Worm (Caenorhabditis elegans): Measurements from ENCODE around the gene C09E7.4.

C09E7.4 gene

ce11 chrIII:6536945-6537568 is at the start of gene C09E7.4 (continued):
- TF ChIP-seq pha-2 (tag; optimal IDR thresholded peaks at IDR 0.05) (no peak), ceh-31 (tag; optimal IDR thresholded peaks at IDR 0.05) (peak; percentile 84), unc-86 (tag; optimal IDR thresholded peaks at IDR 0.05) (no peak), hlh-13 (GFP tag; optimal IDR thresholded peaks at IDR 0.05) (no peak), fkh-10 (GFP tag; optimal IDR thresholded peaks at IDR 0.05) (no peak), C08G9.2 (tag; optimal IDR thresholded peaks at IDR 0.05) (peak; percentile 51), sox-4 (tag; optimal IDR thresholded peaks at IDR 0.05) (peak; percentile 29), unc-42 (tag; optimal IDR thresholded peaks at IDR 0.05) (peak; percentile 68), unc-55 (GFP tag; optimal IDR thresholded peaks at IDR 0.05) (peak; percentile 94), pqm-1 (tag; optimal IDR thresholded peaks at IDR 0.05) (no peak), hlh-15 (tag; optimal IDR thresholded peaks at IDR 0.05) (no peak), elt-2 (tag; optimal IDR thresholded peaks at IDR 0.05) (peak; percentile 29), pros-1 (tag; optimal IDR thresholded peaks at IDR 0.05) (peak; percentile 18), gmeb-2 (tag; optimal IDR thresholded peaks at IDR 0.05) (no peak), pax-1 (tag; optimal IDR thresholded peaks at IDR 0.05) (no peak), pat-9 (tag; optimal IDR thresholded peaks at IDR 0.05) (no peak), tbx-2 (tag; optimal IDR thresholded peaks at IDR 0.05) (peak; percentile 84)

DNA sequence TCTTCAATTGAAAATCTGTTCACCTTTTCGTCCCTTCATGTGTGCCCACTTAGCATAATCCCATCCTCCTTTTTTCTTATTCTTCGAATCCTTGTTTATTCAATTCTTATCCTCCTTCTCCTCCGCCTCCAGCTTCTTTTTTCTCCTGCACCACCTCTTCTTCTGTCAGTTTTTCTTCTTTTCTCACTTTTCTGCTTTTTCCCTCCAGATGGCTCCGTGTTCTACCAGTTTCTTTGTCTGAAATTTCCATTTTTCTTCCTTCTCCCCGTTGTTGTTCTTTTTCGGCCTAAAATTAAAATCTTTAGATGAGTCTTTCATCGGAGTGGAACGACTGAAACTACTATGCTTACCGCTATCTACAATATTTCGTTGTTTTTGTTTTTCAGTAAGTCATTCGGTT is 44.8 kb upstream of the C09E7.4 start, which contains the start of gene acr-21:
Gene acr-21 (plus strand): TSS at position 301 of the 400 bp plus-strand sequence.
- TF ChIP-seq hlh-13 (GFP tag; optimal IDR thresholded peaks at IDR 0.05) = no peak
- no peak for TF ChIP-seq sox-4 (tag; optimal IDR thresholded peaks at IDR 0.05)
- no peak for TF ChIP-seq ets-4 (tag; optimal IDR thresholded peaks at IDR 0.05)
- TF ChIP-seq C38D4.7 (GFP tag; optimal IDR thresholded peaks at IDR 0.05) = no peak
- TF ChIP-seq hlh-8 (tag; optimal IDR thresholded peaks at IDR 0.05) = no peak
- TF ChIP-seq rnt-1 (tag; optimal IDR thresholded peaks at IDR 0.05) = no peak
- TF ChIP-seq pax-1 (tag; optimal IDR thresholded peaks at IDR 0.05) = no peak
- TF ChIP-seq lin-11 (tag; optimal IDR thresholded peaks at IDR 0.05) = no peak
- no peak for TF ChIP-seq zip-5 (tag; optimal IDR thresholded peaks at IDR 0.05)
- no peak for TF ChIP-seq pha-4 (tag; optimal IDR thresholded peaks at IDR 0.05)
- TF ChIP-seq hlh-15 (tag; optimal IDR thresholded peaks at IDR 0.05) = no peak
- TF ChIP-seq nfya-1 (tag; optimal IDR thresholded peaks at IDR 0.05) = no peak
- no peak for TF ChIP-seq tbx-2 (tag; optimal IDR thresholded peaks at IDR 0.05)
- no peak for TF ChIP-seq fkh-10 (GFP tag; optimal IDR thresholded peaks at IDR 0.05)
- TF ChIP-seq ceh-9 (tag; optimal IDR thresholded peaks at IDR 0.05) = no peak
- no peak for TF ChIP-seq pros-1 (tag; optimal IDR thresholded peaks at IDR 0.05)
- no peak for TF ChIP-seq unc-86 (tag; optimal IDR thresholded peaks at IDR 0.05)
- TF ChIP-seq pag-3 (tag; optimal IDR thresholded peaks at IDR 0.05; ENCODE audit: borderline replicate concordance) = no peak

- no peak for TF ChIP-seq F13H6.1 (tag; optimal IDR thresholded peaks at IDR 0.05)
- no peak for TF ChIP-seq zip-5 (tag; optimal IDR thresholded peaks at IDR 0.05)
- TF ChIP-seq ceh-48 (tag; optimal IDR thresholded peaks at IDR 0.05) = no peak
- no peak for TF ChIP-seq ceh-24 (tag; optimal IDR thresholded peaks at IDR 0.05)
- TF ChIP-seq ttx-3 (tag; optimal IDR thresholded peaks at IDR 0.05) = no peak
- no peak for TF ChIP-seq nhr-232 (tag; optimal IDR thresholded peaks at IDR 0.05)
- no peak for TF ChIP-seq nfya-1 (tag; optimal IDR thresholded peaks at IDR 0.05)
Measured at ce11 chrIII:6579398-6579797, 42.6 kb upstream of the C09E7.4 start, which contains the start of gene F27B3.8. Gene F27B3.8, plus strand, starts transcription at chrIII:6579698.

DNA sequence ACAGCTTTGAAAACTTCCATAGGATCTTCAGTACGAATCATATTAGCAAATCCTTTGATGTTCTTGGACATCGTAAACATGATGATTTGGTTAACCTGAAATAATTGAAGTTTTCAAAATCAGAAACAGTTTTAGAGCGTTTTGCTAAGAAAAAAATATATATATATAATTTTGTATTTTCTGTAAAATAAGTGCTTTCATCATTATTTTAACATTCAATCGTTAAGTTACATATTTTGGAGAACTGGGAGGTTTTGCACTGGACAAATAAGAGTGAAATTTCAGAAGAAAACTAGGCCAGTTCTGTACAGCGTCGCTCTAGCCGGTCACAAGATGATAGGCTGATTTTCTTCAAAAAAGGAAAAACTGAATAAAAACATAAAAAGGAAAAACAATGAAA is 41.7 kb upstream of the C09E7.4 start, which contains the start of gene F27B3.6:
Gene F27B3.6 (minus strand): TSS at position 101 of the 400 bp plus-strand sequence.
- TF ChIP-seq fax-1 (tag; optimal IDR thresholded peaks at IDR 0.05) (no peak), ceh-2 (tag; optimal IDR thresholded peaks at IDR 0.05) (no peak), hlh-13 (GFP tag; optimal IDR thresholded peaks at IDR 0.05) (no peak), hlh-8 (tag; optimal IDR thresholded peaks at IDR 0.05) (no peak), fkh-10 (GFP tag; optimal IDR thresholded peaks at IDR 0.05) (no peak), tbx-7 (tag; optimal IDR thresholded peaks at IDR 0.05) (no peak), pha-2 (tag; optimal IDR thresholded peaks at IDR 0.05) (no peak), eyg-1 (tag; optimal IDR thresholded peaks at IDR 0.05) (no peak), fkh-6 (tag; optimal IDR thresholded peaks at IDR 0.05) (no peak), dve-1 (tag; optimal IDR thresholded peaks at IDR 0.05) (no peak), unc-55 (GFP tag; optimal IDR thresholded peaks at IDR 0.05) (no peak)

Data from whole organism, late embryonic.